Fruit fly (Drosophila melanogaster) whole organism, prepupa: Measurements from ENCODE around the gene Nuak.

Experiments used
- CG10631 ChIP-seq: fragments of 200-800 bp; sonication (Bioruptor generic); optimal IDR thresholded peaks from 2 replicates; lab custom pipeline; 2016; ENCODE audit warnings: missing biosample characterization, missing genetic modification characterization
- CG11294 ChIP-seq: fragments of 200-800 bp; sonication (Bioruptor generic); IDR thresholded peaks from 2 replicates; pipeline ENCODE4 v1.3.6; 2022; ENCODE audit warnings: missing biosample characterization, missing genetic modification characterization
- CG11762 ChIP-seq: fragments of 200-800 bp; sonication (Bioruptor generic); optimal IDR thresholded peaks from 3 replicates; lab custom pipeline; 2016; ENCODE audit warnings: missing biosample characterization, missing genetic modification characterization; ENCODE audit not compliant: insufficient read depth
- CG11902 ChIP-seq: fragments of 200-800 bp; sonication (Bioruptor generic); optimal IDR thresholded peaks from 3 replicates; lab custom pipeline; 2016; ENCODE audit warnings: missing biosample characterization, missing genetic modification characterization
- CG15336 ChIP-seq: fragments of 200-800 bp; sonication (Bioruptor generic); IDR thresholded peaks from 2 replicates; pipeline ENCODE4 v1.3.6; 2022; ENCODE audit warnings: missing biosample characterization, missing genetic modification characterization
- CG1621 ChIP-seq: fragments of 200-800 bp; sonication (Bioruptor generic); optimal IDR thresholded peaks from 3 replicates; lab custom pipeline; 2018; ENCODE audit warnings: missing biosample characterization, mild to moderate bottlenecking, missing genetic modification characterization
- CG16779 ChIP-seq: fragments of 200-800 bp; sonication (Bioruptor generic); optimal IDR thresholded peaks from 3 replicates; lab custom pipeline; 2017; ENCODE audit warnings: missing biosample characterization, mild to moderate bottlenecking, missing genetic modification characterization
- CG3032 ChIP-seq: fragments of 200-800 bp; optimal IDR thresholded peaks from 2 replicates; lab custom pipeline; 2019; ENCODE audit warnings: missing biosample characterization, mild to moderate bottlenecking, missing genetic modification characterization, moderate library complexity
- CG31627 ChIP-seq: fragments of 200-800 bp; sonication (Bioruptor generic); optimal IDR thresholded peaks from 3 replicates; lab custom pipeline; 2016; ENCODE audit warnings: missing biosample characterization, missing genetic modification characterization
- CG32006 ChIP-seq: fragments of 200-800 bp; sonication (Bioruptor generic); optimal IDR thresholded peaks from 3 replicates; lab custom pipeline; 2017; ENCODE audit warnings: missing biosample characterization, mild to moderate bottlenecking, missing genetic modification characterization
- CG34406 ChIP-seq: fragments of 200-800 bp; sonication (Bioruptor generic); optimal IDR thresholded peaks from 3 replicates; lab custom pipeline; 2016; ENCODE audit warnings: missing biosample characterization, missing genetic modification characterization
- CG3919 ChIP-seq: fragments of 200-800 bp; sonication (Bioruptor generic); optimal IDR thresholded peaks from 3 replicates; lab custom pipeline; 2016; ENCODE audit warnings: missing biosample characterization, missing genetic modification characterization
- CG4318 ChIP-seq: fragments of 200-800 bp; sonication (Bioruptor generic); optimal IDR thresholded peaks from 3 replicates; lab custom pipeline; 2017; ENCODE audit warnings: missing biosample characterization, mild to moderate bottlenecking, missing genetic modification characterization
- CG6163 ChIP-seq: fragments of 200-800 bp; sonication (Bioruptor generic); IDR thresholded peaks from 3 replicates; pipeline ENCODE4 v1.3.6; 2022; ENCODE audit warnings: missing biosample characterization, missing genetic modification characterization
- CG6276 ChIP-seq: fragments of 200-800 bp; sonication (Bioruptor generic); optimal IDR thresholded peaks from 2 replicates; lab custom pipeline; 2017; ENCODE audit warnings: missing biosample characterization, mild to moderate bottlenecking, missing genetic modification characterization
- CG6792 ChIP-seq: fragments of 200-800 bp; sonication (Bioruptor generic); optimal IDR thresholded peaks from 3 replicates; lab custom pipeline; 2016; ENCODE audit warnings: missing biosample characterization, missing genetic modification characterization
- CG6808 ChIP-seq: fragments of 200-800 bp; sonication (Bioruptor generic); optimal IDR thresholded peaks from 3 replicates; lab custom pipeline; 2017; ENCODE audit warnings: missing biosample characterization, missing genetic modification characterization, mild to moderate bottlenecking, moderate library complexity, missing genetic modification reagents
- CG6854 ChIP-seq: fragments of 200-800 bp; sonication (Bioruptor generic); optimal IDR thresholded peaks from 2 replicates; lab custom pipeline; 2017; ENCODE audit warnings: missing biosample characterization, mild to moderate bottlenecking, missing genetic modification characterization
- CG7368 ChIP-seq: fragments of 200-800 bp; sonication (Bioruptor generic); optimal IDR thresholded peaks from 3 replicates; lab custom pipeline; 2016; ENCODE audit warnings: missing biosample characterization, missing genetic modification characterization
- CG8119 ChIP-seq: fragments of 200-800 bp; sonication (Bioruptor generic); IDR thresholded peaks from 3 replicates; pipeline ENCODE4 v1.3.6; 2022; ENCODE audit warnings: missing biosample characterization, missing genetic modification characterization
- CG8632 ChIP-seq: fragments of 200-800 bp; sonication (Bioruptor generic); optimal IDR thresholded peaks from 3 replicates; lab custom pipeline; 2016; ENCODE audit warnings: missing biosample characterization, missing genetic modification characterization
- CG9139 ChIP-seq: fragments of 200-800 bp; sonication (Bioruptor generic); optimal IDR thresholded peaks from 3 replicates; lab custom pipeline; 2017; ENCODE audit warnings: missing biosample characterization, mild to moderate bottlenecking, missing genetic modification characterization
- Eip75B ChIP-seq: fragments of 200-800 bp; sonication (Bioruptor generic); optimal IDR thresholded peaks from 3 replicates; lab custom pipeline; 2016; ENCODE audit warnings: missing biosample characterization, missing genetic modification characterization
- Eip78C ChIP-seq: fragments of 200-800 bp; sonication (Bioruptor generic); peaks from one replicate; lab custom pipeline; 2016; ENCODE audit warnings: missing biosample characterization, missing genetic modification characterization
- Eip93F ChIP-seq: fragments of 200-800 bp; sonication (Bioruptor generic); optimal IDR thresholded peaks from 2 replicates; lab custom pipeline; 2016; ENCODE audit warnings: missing biosample characterization, mild to moderate bottlenecking, missing genetic modification characterization
- Ets21C ChIP-seq: fragments of 200-800 bp; sonication (Bioruptor generic); optimal IDR thresholded peaks from 3 replicates; lab custom pipeline; 2016; ENCODE audit warnings: missing biosample characterization, missing genetic modification characterization
- Ets96B ChIP-seq: fragments of 200-800 bp; optimal IDR thresholded peaks from 2 replicates; lab custom pipeline; 2019; ENCODE audit warnings: missing biosample characterization, mild to moderate bottlenecking, missing genetic modification characterization, moderate library complexity
- Gug ChIP-seq: fragments of 200-800 bp; sonication (Bioruptor generic); IDR thresholded peaks from 2 replicates; pipeline ENCODE4 v1.3.6; 2022; ENCODE audit warnings: missing biosample characterization, missing genetic modification characterization
- Hr38 ChIP-seq: sonication (Bioruptor generic); optimal IDR thresholded peaks from 2 replicates; lab custom pipeline; 2016; ENCODE audit warnings: missing biosample characterization, missing genetic modification characterization
- Hr39 ChIP-seq: fragments of 200-800 bp; sonication (Bioruptor generic); optimal IDR thresholded peaks from 2 replicates; lab custom pipeline; 2016; ENCODE audit warnings: missing biosample characterization, missing genetic modification characterization
- Hr4 ChIP-seq: fragments of 200-800 bp; sonication (Bioruptor generic); optimal IDR thresholded peaks from 3 replicates; lab custom pipeline; 2016; ENCODE audit warnings: missing biosample characterization, missing genetic modification characterization
- Lpt ChIP-seq: fragments of 200-800 bp; sonication (Bioruptor generic); optimal IDR thresholded peaks from 3 replicates; lab custom pipeline; 2016; ENCODE audit warnings: missing biosample characterization, missing genetic modification characterization
- OdsH ChIP-seq: fragments of 200-800 bp; sonication (Bioruptor generic); optimal IDR thresholded peaks from 3 replicates; lab custom pipeline; 2016; ENCODE audit warnings: missing biosample characterization, missing genetic modification characterization
- Smox ChIP-seq: fragments of 200-800 bp; sonication (Bioruptor generic); optimal IDR thresholded peaks from 3 replicates; lab custom pipeline; 2016; ENCODE audit warnings: missing biosample characterization, missing genetic modification characterization
- Sox102F ChIP-seq: fragments of 200-800 bp; sonication (Bioruptor generic); optimal IDR thresholded peaks from 2 replicates; lab custom pipeline; 2016; ENCODE audit warnings: missing biosample characterization, mild to moderate bottlenecking, missing genetic modification characterization
- Sox14 ChIP-seq: fragments of 200-800 bp; sonication (Bioruptor generic); optimal IDR thresholded peaks from 3 replicates; lab custom pipeline; 2016; ENCODE audit warnings: missing biosample characterization, missing genetic modification characterization
- Sox15 ChIP-seq: fragments of 200-800 bp; sonication (Bioruptor generic); optimal IDR thresholded peaks from 3 replicates; lab custom pipeline; 2016; ENCODE audit warnings: missing biosample characterization, missing genetic modification characterization
- achi ChIP-seq: fragments of 200-800 bp; sonication (Bioruptor generic); optimal IDR thresholded peaks from 3 replicates; lab custom pipeline; 2016; ENCODE audit warnings: missing biosample characterization, missing genetic modification characterization
- acj6 ChIP-seq: fragments of 200-800 bp; sonication (Bioruptor generic); optimal IDR thresholded peaks from 3 replicates; lab custom pipeline; 2016; ENCODE audit warnings: missing biosample characterization, missing genetic modification characterization
- cyc ChIP-seq: fragments of 200-800 bp; sonication (Bioruptor generic); optimal IDR thresholded peaks from 3 replicates; lab custom pipeline; 2016; ENCODE audit warnings: missing biosample characterization, missing genetic modification characterization
- dac ChIP-seq: fragments of 200-800 bp; sonication (Bioruptor generic); optimal IDR thresholded peaks from 2 replicates; lab custom pipeline; 2017; ENCODE audit warnings: missing biosample characterization, mild to moderate bottlenecking, missing genetic modification characterization
- dsx ChIP-seq: fragments of 200-800 bp; optimal IDR thresholded peaks from 3 replicates; lab custom pipeline; 2019; ENCODE audit warnings: missing biosample characterization, mild to moderate bottlenecking, missing genetic modification characterization, moderate library complexity; ENCODE audit not compliant: poor library complexity, severe bottlenecking
- eg ChIP-seq: fragments of 200-800 bp; sonication (Bioruptor generic); IDR thresholded peaks from 3 replicates; pipeline ENCODE4 v1.3.6; 2022; ENCODE audit warnings: missing biosample characterization, missing genetic modification characterization
- fd59A ChIP-seq: fragments of 200-800 bp; sonication (Bioruptor generic); optimal IDR thresholded peaks from 2 replicates; lab custom pipeline; 2017; ENCODE audit warnings: missing biosample characterization, mild to moderate bottlenecking, missing genetic modification characterization, missing genetic modification reagents
- fd85E ChIP-seq: fragments of 200-800 bp; sonication (Bioruptor generic); optimal IDR thresholded peaks from 3 replicates; lab custom pipeline; 2016; ENCODE audit warnings: missing biosample characterization, missing genetic modification characterization
- net ChIP-seq: fragments of 200-800 bp; sonication (Bioruptor generic); optimal IDR thresholded peaks from 3 replicates; lab custom pipeline; 2016; ENCODE audit warnings: missing biosample characterization, missing genetic modification characterization
- pdm3 ChIP-seq: fragments of 200-800 bp; sonication (Bioruptor generic); optimal IDR thresholded peaks from 3 replicates; lab custom pipeline; 2016; ENCODE audit warnings: missing biosample characterization, missing genetic modification characterization
- salr ChIP-seq, 2 experiments: fragments of 200-800 bp; sonication (Bioruptor generic); optimal IDR thresholded peaks; 3 replicates each; lab custom pipeline; 2016 to 2018; ENCODE audit warnings: missing biosample characterization in 2 of 2, missing genetic modification characterization in 2 of 2, mild to moderate bottlenecking in 1 of 2
- spab ChIP-seq: fragments of 200-800 bp; sonication (Bioruptor generic); optimal IDR thresholded peaks from 2 replicates; lab custom pipeline; 2017; ENCODE audit warnings: missing biosample characterization, mild to moderate bottlenecking, missing genetic modification characterization, missing genetic modification reagents
- ss ChIP-seq, 2 experiments: fragments of 200-800 bp; sonication (Bioruptor generic); optimal IDR thresholded peaks; 2 replicates in 1 of 2; 3 replicates in 1 of 2; lab custom pipeline; 2017 to 2018; ENCODE audit warnings: mild to moderate bottlenecking in 2 of 2, missing biosample characterization in 2 of 2, missing genetic modification characterization in 2 of 2, moderate library complexity in 1 of 2
- svp ChIP-seq: fragments of 200-800 bp; sonication (Bioruptor generic); peaks from one replicate; lab custom pipeline; 2016; ENCODE audit warnings: missing biosample characterization, missing genetic modification characterization
- topi ChIP-seq: fragments of 200-800 bp; sonication (Bioruptor generic); optimal IDR thresholded peaks from 3 replicates; lab custom pipeline; 2016; ENCODE audit warnings: missing biosample characterization, missing genetic modification characterization

Gene Nuak

DNA sequence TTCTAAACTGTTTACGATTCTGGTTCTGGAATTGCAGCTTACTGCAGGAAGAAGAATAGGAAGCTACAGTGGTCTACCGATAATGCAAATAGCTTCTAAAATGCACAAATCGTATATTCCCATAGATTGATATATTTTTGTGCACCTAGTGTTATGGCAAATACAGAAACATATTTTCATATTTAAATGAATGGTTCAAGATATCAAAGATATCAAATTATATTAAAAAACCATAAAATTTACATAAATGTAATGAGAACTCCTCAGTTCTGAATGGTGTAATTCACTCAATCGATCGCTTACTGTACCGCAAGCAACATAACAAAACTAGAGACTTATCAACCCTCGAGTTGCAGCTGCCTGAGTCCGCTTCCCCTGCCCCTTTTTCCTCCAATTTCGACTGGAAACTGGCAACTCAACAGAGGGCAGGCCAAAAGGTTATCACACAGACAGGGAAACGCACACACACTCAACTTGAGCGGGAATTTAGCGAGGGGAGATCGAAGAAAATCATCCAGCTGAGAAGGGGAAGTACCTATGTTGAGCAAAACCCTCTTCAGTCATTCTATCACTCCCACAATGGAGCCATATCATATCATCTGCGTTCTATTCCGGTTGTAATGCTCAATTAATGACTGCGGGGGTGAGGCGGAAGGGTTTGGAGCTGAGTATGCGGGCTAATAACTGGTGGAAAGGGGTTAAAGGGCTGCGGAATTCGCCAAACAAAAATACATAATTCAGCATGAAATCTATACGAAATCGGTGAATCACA, 90.0 kb downstream of the Nuak start:
- TF ChIP-seq CG6276 (GFP tag; lab: Kevin White, UChicago) (no peak), Ets96B (tag; lab: Kevin White, UChicago) (peak; percentile 41), net (no peak), CG6163 (GFP tag; lab: Robert Waterston, UW) (no peak), topi (GFP tag; lab: Kevin White, UChicago) (peak; percentile 5), CG11902 (GFP tag; lab: Kevin White, UChicago) (no peak), CG16779 (tag; lab: Kevin White, UChicago) (no peak), CG6854 (GFP tag; lab: Kevin White, UChicago) (no peak), CG31627 (GFP tag; lab: Kevin White, UChicago) (peak; percentile 15), CG6808 (GFP tag; lab: Kevin White, UChicago) (no peak), Eip75B (GFP tag; lab: Kevin White, UChicago) (peak; percentile 38), pdm3 (peak; percentile 33), CG6792 (GFP tag; lab: Kevin White, UChicago) (peak; percentile 12), cyc (GFP tag; lab: Kevin White, UChicago) (no peak), ss (GFP tag; optimal IDR thresholded peaks at IDR 0.05; lab: Kevin White, UChicago) (no peak), CG11294 (GFP tag; lab: Robert Waterston, UW) (no peak), CG8632 (no peak), Gug (no peak), CG3919 (GFP tag; lab: Kevin White, UChicago) (peak; percentile 43), Sox15 (GFP tag; lab: Kevin White, UChicago) (no peak), salr (GFP tag; optimal IDR thresholded peaks at IDR 0.05; lab: Kevin White, UChicago) (no peak), CG8119 (GFP tag; lab: Robert Waterston, UW) (no peak), Lpt (GFP tag; lab: Kevin White, UChicago) (no peak), CG10631 (GFP tag; lab: Kevin White, UChicago) (peak; percentile 43), Eip93F (GFP tag; lab: Kevin White, UChicago) (no peak), CG1621 (tag; lab: Kevin White, UChicago) (no peak), Sox102F (GFP tag; lab: Kevin White, UChicago) (peak; percentile 21), Hr39 (GFP tag; lab: Kevin White, UChicago) (peak; percentile 25), fd59A (GFP tag; lab: Kevin White, UChicago) (peak; percentile 5), dac (no peak), Hr38 (no peak), CG15336 (no peak), CG7368 (GFP tag; lab: Kevin White, UChicago) (no peak), CG3032 (peak; percentile 41), Sox14 (peak; percentile 6), Eip78C (GFP tag; lab: Kevin White, UChicago) (peak; percentile 65), CG32006 (GFP tag; lab: Kevin White, UChicago) (peak; percentile 38), CG11762 (GFP tag; lab: Kevin White, UChicago) (no peak), OdsH (GFP tag; lab: Kevin White, UChicago) (peak; percentile 37), CG34406 (GFP tag; lab: Kevin White, UChicago) (peak; percentile 2), dsx (GFP tag; lab: Kevin White, UChicago) (no peak), Smox (GFP tag; lab: Kevin White, UChicago) (peak; percentile 27), Ets21C (GFP tag; lab: Kevin White, UChicago) (no peak), Hr4 (GFP tag; lab: Kevin White, UChicago) (peak; percentile 5), CG4318 (GFP tag; lab: Kevin White, UChicago) (no peak), eg (GFP tag; lab: Robert Waterston, UW) (no peak), spab (GFP tag; lab: Kevin White, UChicago) (no peak), fd85E (GFP tag; lab: Kevin White, UChicago) (no peak), svp (GFP tag; lab: Kevin White, UChicago) (peak; percentile 88), CG9139 (no peak), achi (GFP tag; lab: Kevin White, UChicago) (peak; percentile 25), acj6 (peak; percentile 27)
